Fruit fly (Drosophila melanogaster) whole organism, pupa: ENCODE data around the gene HP4.

Experiments
- CG12605 ChIP-seq: fragments of 200-800 bp; sonication (Bioruptor generic); IDR thresholded peaks from 2 replicates; pipeline ENCODE4 v1.3.6; 2022; ENCODE audit warnings: missing biosample characterization, missing genetic modification characterization
- CG13204 ChIP-seq: fragments of 200-800 bp; sonication (Bioruptor generic); optimal IDR thresholded peaks from 2 replicates; lab custom pipeline; 2018; ENCODE audit warnings: missing biosample characterization, mild to moderate bottlenecking, missing genetic modification characterization, moderate library complexity
- CG15710 ChIP-seq: fragments of 200-800 bp; sonication (Bioruptor generic); optimal IDR thresholded peaks from 2 replicates; lab custom pipeline; 2018; ENCODE audit warnings: missing biosample characterization, mild to moderate bottlenecking, missing genetic modification characterization, moderate library complexity
- CG32121 ChIP-seq: fragments of 200-800 bp; sonication (Bioruptor generic); IDR thresholded peaks from 2 replicates; pipeline ENCODE4 v1.3.6; 2022; ENCODE audit warnings: missing biosample characterization, missing genetic modification characterization
- CG34367 ChIP-seq: fragments of 200-800 bp; sonication (Bioruptor generic); optimal IDR thresholded peaks from 2 replicates; lab custom pipeline; 2018; ENCODE audit warnings: missing biosample characterization, mild to moderate bottlenecking, missing genetic modification characterization
- CG8159 ChIP-seq: fragments of 200-800 bp; sonication (Bioruptor generic); optimal IDR thresholded peaks from 3 replicates; lab custom pipeline; 2018; ENCODE audit warnings: missing biosample characterization, mild to moderate bottlenecking, missing genetic modification characterization, moderate library complexity
- CG8301 ChIP-seq: fragments of 200-800 bp; sonication (Bioruptor generic); optimal IDR thresholded peaks from 2 replicates; lab custom pipeline; 2018; ENCODE audit warnings: missing biosample characterization, mild to moderate bottlenecking, missing genetic modification characterization
- CG9948 ChIP-seq: fragments of 200-800 bp; sonication (Bioruptor generic); optimal IDR thresholded peaks from 2 replicates; lab custom pipeline; 2018; ENCODE audit warnings: missing biosample characterization, mild to moderate bottlenecking, missing genetic modification characterization, moderate library complexity
- D1 ChIP-seq: fragments of 200-800 bp; sonication (Bioruptor generic); optimal IDR thresholded peaks from 2 replicates; lab custom pipeline; 2018; ENCODE audit warnings: missing biosample characterization, mild to moderate bottlenecking, missing genetic modification characterization, moderate library complexity
- EcR ChIP-seq: fragments of 200-800 bp; sonication (Bioruptor generic); optimal IDR thresholded peaks from 3 replicates; lab custom pipeline; 2019; ENCODE audit warnings: missing biosample characterization, missing genetic modification characterization, mild to moderate bottlenecking, moderate library complexity, missing genetic modification reagents
- Pif1B ChIP-seq: fragments of 200-800 bp; sonication (Bioruptor generic); optimal IDR thresholded peaks from 3 replicates; lab custom pipeline; 2016; ENCODE audit warnings: missing biosample characterization, missing genetic modification characterization
- gl ChIP-seq: fragments of 200-800 bp; sonication (Bioruptor generic); optimal IDR thresholded peaks from 2 replicates; lab custom pipeline; 2018; ENCODE audit warnings: missing biosample characterization, mild to moderate bottlenecking, missing genetic modification characterization
- rn ChIP-seq: fragments of 200-800 bp; sonication (Bioruptor generic); IDR thresholded peaks from 2 replicates; pipeline ENCODE4 v1.3.6; 2022; ENCODE audit warnings: missing biosample characterization, missing genetic modification characterization

- TF ChIP-seq EcR (GFP tag; lab: Kevin White, UChicago) (no peak), D1 (tag; lab: Kevin White, UChicago) (no peak), CG34367 (tag; lab: Kevin White, UChicago) (no peak), rn (no peak), CG8159 (tag; lab: Kevin White, UChicago) (no peak), Pif1B (GFP tag; lab: Kevin White, UChicago) (no peak), gl (tag; lab: Kevin White, UChicago) (no peak), CG32121 (GFP tag; lab: Robert Waterston, UW) (no peak), CG8301 (no peak), CG13204 (GFP tag; lab: Kevin White, UChicago) (no peak), CG9948 (tag; lab: Kevin White, UChicago) (no peak), CG12605 (no peak), CG15710 (tag; lab: Kevin White, UChicago) (no peak)
Observed at dm6 chr3L:7943046-7943445, 32.9 kb downstream of the HP4 start.
